Worm (Caenorhabditis elegans) whole organism, young adult: ENCODE data around the gene srsx-18.

ENCODE experiments used
- B0019.2 ChIP-seq: fragments of 200-800 bp; sonication (Bioruptor generic); conservative IDR thresholded peaks from 2 replicates; pipeline ENCODE4 v1.3.6; 2022; ENCODE audit warnings: missing genetic modification reagents, missing genetic modification characterization, missing compliant biosample characterization
- F22D6.2 ChIP-seq: sonication (generic microtip); optimal IDR thresholded peaks from 2 replicates; lab custom pipeline; 2016; ENCODE audit warnings: mild to moderate bottlenecking, missing genetic modification characterization, missing compliant biosample characterization
- F39B2.1 ChIP-seq: fragments of 200-800 bp; sonication (Bioruptor generic); IDR thresholded peaks from 2 replicates; pipeline ENCODE4 v1.3.6; 2022; ENCODE audit warnings: missing genetic modification reagents, missing genetic modification characterization, missing compliant biosample characterization
- F49E8.2 ChIP-seq: sonication (generic microtip); optimal IDR thresholded peaks from 3 replicates; lab custom pipeline; 2017; ENCODE audit warnings: missing genetic modification characterization, mild to moderate bottlenecking, missing compliant biosample characterization, antibody characterized with exemption, moderate library complexity; ENCODE audit not compliant: insufficient read depth
- K12H6.12 ChIP-seq: fragments of 200-800 bp; sonication (Bioruptor generic); optimal IDR thresholded peaks from 2 replicates; lab custom pipeline; 2018; ENCODE audit warnings: mild to moderate bottlenecking, missing genetic modification characterization, missing compliant biosample characterization
- Y53G8AR.9 ChIP-seq: fragments of 200-800 bp; sonication (Bioruptor generic); conservative IDR thresholded peaks from 2 replicates; pipeline ENCODE4 v1.3.6; 2022; ENCODE audit warnings: missing genetic modification reagents, missing genetic modification characterization, missing compliant biosample characterization
- akir-1 ChIP-seq: fragments of 200-800 bp; sonication (Bioruptor generic); optimal IDR thresholded peaks from 2 replicates; lab custom pipeline; 2018; ENCODE audit warnings: mild to moderate bottlenecking, missing genetic modification characterization, moderate library complexity, missing compliant biosample characterization
- ama-1 ChIP-seq, 3 experiments: fragments of 150-350 bp in 1 of 3; sonication (generic microtip) in 2 of 3; optimal IDR thresholded peaks; 2 replicates each; lab custom pipeline; 2014 to 2018; ENCODE audit warnings: missing biosample characterization in 2 of 3, missing genetic modification characterization in 2 of 3, missing genetic modification reagents in 2 of 3
- aptf-2 ChIP-seq: fragments of 200-800 bp; sonication (Bioruptor generic); conservative IDR thresholded peaks from 2 replicates; pipeline ENCODE4 v1.3.6; 2022; ENCODE audit warnings: missing genetic modification reagents, missing genetic modification characterization, missing compliant biosample characterization
- aptf-3 ChIP-seq: fragments of 200-800 bp; sonication (Bioruptor generic); IDR thresholded peaks from 2 replicates; pipeline ENCODE4 v1.3.6; 2022; ENCODE audit warnings: missing genetic modification characterization, missing compliant biosample characterization
- attf-5 ChIP-seq: fragments of 200-800 bp; sonication (Bioruptor generic); optimal IDR thresholded peaks from 2 replicates; lab custom pipeline; 2018; ENCODE audit warnings: mild to moderate bottlenecking, missing genetic modification characterization, missing compliant biosample characterization
- cebp-2 ChIP-seq: fragments of 200-800 bp; sonication (Bioruptor generic); IDR thresholded peaks from 2 replicates; pipeline ENCODE4 v1.3.6; 2022; ENCODE audit warnings: missing genetic modification characterization, missing compliant biosample characterization
- ceh-100 ChIP-seq: fragments of 200-800 bp; sonication (Bioruptor generic); IDR thresholded peaks from 2 replicates; pipeline ENCODE4 v1.3.6; 2022; ENCODE audit warnings: missing genetic modification reagents, missing genetic modification characterization, missing compliant biosample characterization
- ceh-79 ChIP-seq: sonication (generic microtip); optimal IDR thresholded peaks from 2 replicates; lab custom pipeline; 2017; ENCODE audit warnings: mild to moderate bottlenecking, missing genetic modification characterization, missing compliant biosample characterization
- ceh-91 ChIP-seq: fragments of 200-800 bp; sonication (Bioruptor generic); IDR thresholded peaks from 2 replicates; pipeline ENCODE4 v1.3.6; 2022; ENCODE audit warnings: missing genetic modification reagents, missing genetic modification characterization, missing compliant biosample characterization
- efl-1 ChIP-seq: fragments of 150-350 bp; optimal IDR thresholded peaks from 2 replicates; lab custom pipeline; 2014; ENCODE audit warnings: missing biosample characterization, missing genetic modification reagents, missing genetic modification characterization
- egl-44 ChIP-seq: fragments of 200-800 bp; sonication (Bioruptor generic); IDR thresholded peaks from 2 replicates; pipeline ENCODE4 v1.3.6; 2022; ENCODE audit warnings: missing genetic modification reagents, missing genetic modification characterization, missing compliant biosample characterization
- him-1 ChIP-seq: sonication (generic microtip); optimal IDR thresholded peaks from 2 replicates; lab custom pipeline; 2016; ENCODE audit warnings: missing genotype, missing genetic modification reagents, missing genetic modification characterization, missing compliant biosample characterization
- hmg-1.2 ChIP-seq: fragments of 200-800 bp; sonication (Bioruptor generic); IDR thresholded peaks from 2 replicates; pipeline ENCODE4 v1.3.6; 2022; ENCODE audit warnings: missing genetic modification reagents, missing genetic modification characterization, missing compliant biosample characterization
- hmg-20 ChIP-seq: fragments of 200-800 bp; sonication (Bioruptor generic); IDR thresholded peaks from 2 replicates; pipeline ENCODE4 v1.3.6; 2022; ENCODE audit warnings: missing genetic modification reagents, missing genetic modification characterization, missing compliant biosample characterization
- lin-26 ChIP-seq: fragments of 200-800 bp; sonication (Bioruptor generic); IDR thresholded peaks from 2 replicates; pipeline ENCODE4 v1.3.6; 2022; ENCODE audit warnings: missing genetic modification reagents, missing genetic modification characterization, missing compliant biosample characterization
- lin-35 ChIP-seq, 3 experiments: fragments of 150-350 bp in 2 of 3; sonication (generic microtip) in 1 of 3; optimal IDR thresholded peaks; 2 replicates each; lab custom pipeline; 2014 to 2018; ENCODE audit warnings: missing biosample characterization in 3 of 3, missing genetic modification characterization in 3 of 3, missing genetic modification reagents in 3 of 3
- mxl-1 ChIP-seq: sonication (generic microtip); optimal IDR thresholded peaks from 2 replicates; lab custom pipeline; 2016; ENCODE audit warnings: missing genetic modification characterization, missing compliant biosample characterization
- nfyb-1 ChIP-seq: fragments of 200-800 bp; sonication (Bioruptor generic); IDR thresholded peaks from 2 replicates; pipeline ENCODE4 v1.3.6; 2022; ENCODE audit warnings: missing genetic modification reagents, missing genetic modification characterization, missing compliant biosample characterization
- nhr-120 ChIP-seq: fragments of 200-800 bp; sonication (Bioruptor generic); IDR thresholded peaks from 2 replicates; pipeline ENCODE4 v1.3.6; 2022; ENCODE audit warnings: missing genetic modification characterization, missing compliant biosample characterization
- somi-1 ChIP-seq: fragments of 200-800 bp; sonication (Bioruptor generic); optimal IDR thresholded peaks from 2 replicates; lab custom pipeline; 2018; ENCODE audit warnings: mild to moderate bottlenecking, missing genetic modification characterization, missing compliant biosample characterization
- sptf-2 ChIP-seq: fragments of 200-800 bp; sonication (Bioruptor generic); optimal IDR thresholded peaks from 2 replicates; lab custom pipeline; 2018; ENCODE audit warnings: mild to moderate bottlenecking, missing genetic modification characterization, missing compliant biosample characterization
- tbp1 ChIP-seq: fragments of 200-800 bp; sonication (Bioruptor generic); optimal IDR thresholded peaks from 2 replicates; lab custom pipeline; 2018; ENCODE audit warnings: mild to moderate bottlenecking, missing genetic modification characterization, missing compliant biosample characterization
- unc-62 ChIP-seq: fragments of 150-350 bp; optimal IDR thresholded peaks from 2 replicates; lab custom pipeline; 2014; ENCODE audit warnings: missing biosample characterization, missing genetic modification reagents, missing genetic modification characterization
- zfh-2 ChIP-seq: fragments of 200-800 bp; sonication (Bioruptor generic); conservative IDR thresholded peaks from 2 replicates; pipeline ENCODE4 v1.3.6; 2022; ENCODE audit warnings: missing genetic modification reagents, missing genetic modification characterization, missing compliant biosample characterization
- zim-3 ChIP-seq: sonication (generic microtip); optimal IDR thresholded peaks from 2 replicates; lab custom pipeline; 2017; ENCODE audit warnings: mild to moderate bottlenecking, missing genetic modification characterization, moderate library complexity, missing compliant biosample characterization
- ztf-6 ChIP-seq: fragments of 200-800 bp; sonication (Bioruptor generic); IDR thresholded peaks from 2 replicates; pipeline ENCODE4 v1.3.6; 2022; ENCODE audit warnings: missing genetic modification reagents, missing genetic modification characterization, missing compliant biosample characterization

Gene srsx-18

DNA sequence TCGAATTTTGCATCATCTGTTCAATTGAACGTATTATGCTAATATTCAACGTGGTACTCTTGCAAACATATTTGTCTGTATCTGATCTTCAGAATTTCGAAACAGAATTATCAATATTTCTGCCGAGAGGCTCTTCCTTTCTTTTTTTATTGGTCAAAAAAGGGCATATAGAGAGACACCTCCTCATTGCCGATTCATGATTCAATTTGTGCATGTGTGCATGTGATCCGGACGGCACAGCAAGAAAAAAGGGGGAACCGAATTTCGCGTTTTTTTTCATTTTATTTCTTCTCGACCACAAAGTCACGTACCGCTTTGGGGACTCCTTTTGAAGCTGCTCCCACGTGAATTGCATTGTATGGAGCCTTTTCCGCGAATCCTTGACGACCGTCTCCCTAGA, 39.2 kb downstream of the srsx-18 start, which contains the start of gene mcp-1:
Gene mcp-1 (plus strand): TSS at position 292 of the 400 bp plus-strand sequence.
- no peak for TF ChIP-seq unc-62
- 0 out of 2 replicates have a peak, but pooled peaks have one; percentile 16 for TF ChIP-seq cebp-2 (GFP tag; lab: Robert Waterston, UW)
- TF ChIP-seq Y53G8AR.9 (GFP tag; lab: Robert Waterston, UW), result no peak

- TF ChIP-seq nhr-120 (no peak), sptf-2 (GFP tag; lab: Kevin White, UChicago) (no peak), ceh-100 (no peak)
Observed at ce11 chrV:5963092-5963491, 40.8 kb downstream of the srsx-18 start.

DNA sequence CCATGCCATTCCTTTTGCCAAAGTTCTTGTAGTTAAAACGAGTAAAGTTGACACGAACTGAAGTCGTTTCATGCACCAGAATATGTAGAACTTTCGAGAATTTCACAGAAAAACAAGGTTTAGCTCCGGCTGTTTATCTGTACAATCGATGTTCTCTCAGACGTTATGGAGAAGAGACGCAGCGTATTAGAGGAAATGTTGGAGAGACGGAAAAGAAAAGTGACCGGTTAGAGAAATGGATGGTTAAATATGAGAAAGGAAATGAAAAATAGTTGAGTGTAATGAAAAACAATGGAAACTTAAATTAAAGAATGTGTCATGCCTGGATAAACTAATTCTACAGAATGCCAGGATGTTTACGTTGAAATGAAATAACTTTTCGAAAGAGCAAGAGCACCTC, 41.4 kb downstream of the srsx-18 start, which contains the start of gene pcm-1:
Gene pcm-1 (minus strand): TSS at position 187 of the 400 bp plus-strand sequence.
- TF ChIP-seq efl-1 (GFP tag; lab: Kevin White, UChicago) (no peak), hmg-1.2 (GFP tag; lab: Robert Waterston, UW) (peak; percentile 45; the same call in 1 of the 2 replicates), K12H6.12 (tag; lab: Kevin White, UChicago) (peak; percentile 33)
- TF ChIP-seq, all 124 proteins: peak for 2

DNA sequence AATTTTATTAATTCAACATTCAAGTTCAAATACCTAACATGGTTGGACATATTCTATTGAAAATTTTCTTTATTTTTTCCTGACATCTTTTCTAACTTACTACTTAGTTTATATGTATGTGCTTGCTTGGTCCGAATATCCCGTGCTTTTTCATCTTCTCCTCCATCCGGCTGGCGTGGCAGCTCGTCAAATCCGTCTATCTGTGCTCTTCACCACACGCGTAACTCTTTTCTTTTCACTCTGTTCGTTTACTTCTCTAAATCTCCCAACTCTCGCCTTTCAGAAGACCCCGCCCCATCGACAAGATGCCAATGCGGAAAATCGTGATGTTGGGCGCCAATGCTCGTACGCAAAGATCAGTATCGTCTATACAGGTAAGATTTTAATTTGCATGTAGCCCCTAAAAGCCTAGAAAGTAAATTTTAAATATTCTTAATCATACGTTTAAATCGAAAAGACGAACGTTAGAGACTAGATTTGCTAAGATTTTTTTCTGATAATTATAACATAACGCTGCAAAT, 42.4 kb downstream of the srsx-18 start:
- TF ChIP-seq ceh-79 (tag; lab: Kevin White, UChicago), result no peak
- TF ChIP-seq hmg-20 (GFP tag; lab: Robert Waterston, UW), result no peak
- TF ChIP-seq nfyb-1 (GFP tag; lab: Robert Waterston, UW), result no peak
- no peak for TF ChIP-seq F22D6.2
- no peak for TF ChIP-seq sptf-2 (GFP tag; lab: Kevin White, UChicago)
- TF ChIP-seq K12H6.12 (tag; lab: Kevin White, UChicago), result peak; percentile 13
- peak in 1 of 3 experiments; percentile 18 for TF ChIP-seq lin-35 (GFP tag; optimal IDR thresholded peaks at IDR 0.05; lab: Kevin White, UChicago)
- TF ChIP-seq B0019.2, result no peak
- TF ChIP-seq ama-1 (optimal IDR thresholded peaks at IDR 0.05; lab: Kevin White, UChicago), result no peak
- TF ChIP-seq ama-1 (GFP tag; optimal IDR thresholded peaks at IDR 0.05; lab: Kevin White, UChicago), result no peak
- TF ChIP-seq lin-26 (GFP tag; lab: Robert Waterston, UW), result no peak
- TF ChIP-seq tbp1, result no peak
- TF ChIP-seq ztf-6 (GFP tag; lab: Robert Waterston, UW), result no peak
- no peak for TF ChIP-seq zfh-2 (GFP tag; lab: Robert Waterston, UW)
- no peak for TF ChIP-seq him-1

- TF ChIP-seq somi-1 (no peak), ceh-91 (no peak), akir-1 (GFP tag; lab: Kevin White, UChicago) (no peak), aptf-3 (GFP tag; lab: Robert Waterston, UW) (no peak), attf-5 (GFP tag; lab: Kevin White, UChicago) (no peak), egl-44 (GFP tag; lab: Robert Waterston, UW) (no peak), zim-3 (tag; lab: Kevin White, UChicago) (no peak), F39B2.1 (GFP tag; lab: Robert Waterston, UW) (no peak), F49E8.2 (tag; lab: Kevin White, UChicago) (no peak), aptf-2 (GFP tag; lab: Robert Waterston, UW) (no peak), mxl-1 (tag; lab: Kevin White, UChicago) (no peak)
- TF ChIP-seq, all 124 proteins: peak for 0
Observed at ce11 chrV:5972582-5972981, 50.2 kb downstream of the srsx-18 start.
